Fruit fly (Drosophila melanogaster): ENCODE data around the gene cwo.
A peak's percentile ranks its signal among the peaks of the same experiment; 100 is the strongest.

The cwo gene

dm6 chr3R:10349987-10350386 lies 38.1 kb upstream of the cwo start, which contains the start of gene jumu (continued):
- no peak for TF ChIP-seq achi (GFP tag; optimal IDR thresholded peaks at IDR 0.05)
- TF ChIP-seq Ets21C (GFP tag; optimal IDR thresholded peaks at IDR 0.05) = no peak
- no peak for TF ChIP-seq Ets96B (tag; optimal IDR thresholded peaks at IDR 0.05)
- TF ChIP-seq CG3032 (tag; optimal IDR thresholded peaks at IDR 0.05) = peak; percentile 7
- no peak for TF ChIP-seq CG9139 (GFP tag; optimal IDR thresholded peaks at IDR 0.05)
- TF ChIP-seq CG8632 (GFP tag; optimal IDR thresholded peaks at IDR 0.05) = no peak
- TF ChIP-seq Hr39 (GFP tag; optimal IDR thresholded peaks at IDR 0.05) = no peak
- no peak for TF ChIP-seq spab (GFP tag; optimal IDR thresholded peaks at IDR 0.05)
- TF ChIP-seq CG1621 (tag; optimal IDR thresholded peaks at IDR 0.05) = peak; percentile 40
- TF ChIP-seq Eip93F (GFP tag; optimal IDR thresholded peaks at IDR 0.05) = no peak
- TF ChIP-seq Hr4 (GFP tag; optimal IDR thresholded peaks at IDR 0.05) = no peak
- TF ChIP-seq Sox102F (GFP tag; optimal IDR thresholded peaks at IDR 0.05) = no peak
- TF ChIP-seq CG7368 (GFP tag; optimal IDR thresholded peaks at IDR 0.05) = no peak
- no peak for TF ChIP-seq acj6 (GFP tag; optimal IDR thresholded peaks at IDR 0.05)
- peak; percentile 50 for TF ChIP-seq svp (GFP tag)
- no peak for TF ChIP-seq Sox15 (GFP tag; optimal IDR thresholded peaks at IDR 0.05)
- TF ChIP-seq fd85E (GFP tag; optimal IDR thresholded peaks at IDR 0.05) = no peak
- no peak for TF ChIP-seq CG16779 (tag; optimal IDR thresholded peaks at IDR 0.05)

dm6 chr3R:10350741-10351629 lies 37.1 kb upstream of the cwo start:
- TF ChIP-seq dac (GFP tag; optimal IDR thresholded peaks at IDR 0.05) (peak; percentile 52), topi (GFP tag; optimal IDR thresholded peaks at IDR 0.05) (peak; percentile 87), Hr39 (GFP tag; optimal IDR thresholded peaks at IDR 0.05) (peak; percentile 89), CG34406 (GFP tag; optimal IDR thresholded peaks at IDR 0.05) (peak; percentile 79), Gug (GFP tag; IDR thresholded peaks at IDR 0.05) (no peak), CG9139 (GFP tag; optimal IDR thresholded peaks at IDR 0.05) (no peak), CG11762 (GFP tag; optimal IDR thresholded peaks at IDR 0.05; ENCODE audit: insufficient read depth) (peak; percentile 78), Sox14 (GFP tag; optimal IDR thresholded peaks at IDR 0.05) (peak; percentile 81), Blimp-1 (GFP tag; optimal IDR thresholded peaks at IDR 0.05) (peak; percentile 97), Eip78C (GFP tag) (peak; percentile 96), CG1621 (tag; optimal IDR thresholded peaks at IDR 0.05) (peak; percentile 23), CG15336 (GFP tag; IDR thresholded peaks at IDR 0.05) (no peak), vri (GFP tag; optimal IDR thresholded peaks at IDR 0.05) (peak; percentile 73), cyc (GFP tag; optimal IDR thresholded peaks at IDR 0.05) (peak; percentile 82), ss (GFP tag; optimal IDR thresholded peaks at IDR 0.05) (no peak), CG6854 (GFP tag; optimal IDR thresholded peaks at IDR 0.05) (no peak), Eip93F (GFP tag; optimal IDR thresholded peaks at IDR 0.05) (peak; percentile 76), lz (GFP tag; optimal IDR thresholded peaks at IDR 0.05) (peak; percentile 87), dsx (GFP tag; optimal IDR thresholded peaks at IDR 0.05; ENCODE audit: poor library complexity, severe bottlenecking) (peak; percentile 43), CG3032 (tag; optimal IDR thresholded peaks at IDR 0.05) (peak; percentile 72), CG10669 (GFP tag; optimal IDR thresholded peaks at IDR 0.05) (peak; percentile 53), Hr4 (GFP tag; optimal IDR thresholded peaks at IDR 0.05) (peak; percentile 90), pdm3 (GFP tag; optimal IDR thresholded peaks at IDR 0.05) (peak; percentile 85), CG11294 (GFP tag; IDR thresholded peaks at IDR 0.05) (no peak), svp (GFP tag) (peak; percentile 90), Met (GFP tag; optimal IDR thresholded peaks at IDR 0.05) (peak; percentile 88), achi (GFP tag; optimal IDR thresholded peaks at IDR 0.05) (peak; percentile 79), Eip75B (GFP tag; optimal IDR thresholded peaks at IDR 0.05) (peak; percentile 82), salr (GFP tag; optimal IDR thresholded peaks at IDR 0.05) (peak; percentile 43 to 76), Lpt (GFP tag; optimal IDR thresholded peaks at IDR 0.05) (peak; percentile 72), Sox102F (GFP tag; optimal IDR thresholded peaks at IDR 0.05) (peak; percentile 78), CG31627 (GFP tag; optimal IDR thresholded peaks at IDR 0.05) (peak; percentile 89), Sox15 (GFP tag; optimal IDR thresholded peaks at IDR 0.05) (peak; percentile 79), esn (GFP tag; optimal IDR thresholded peaks at IDR 0.05) (peak; percentile 91), CG7368 (GFP tag; optimal IDR thresholded peaks at IDR 0.05) (peak; percentile 62), Ets96B (tag; optimal IDR thresholded peaks at IDR 0.05) (peak; percentile 63), fd59A (GFP tag; optimal IDR thresholded peaks at IDR 0.05) (peak; percentile 62), CG6163 (GFP tag; IDR thresholded peaks at IDR 0.05) (no peak), fd85E (GFP tag; optimal IDR thresholded peaks at IDR 0.05) (peak; percentile 12), eg (GFP tag; IDR thresholded peaks at IDR 0.05) (no peak), CG6792 (GFP tag; optimal IDR thresholded peaks at IDR 0.05) (peak; percentile 70)

All from whole organism, prepupa.